Worm (Caenorhabditis elegans) whole organism, L4/young adult: ENCODE data around the gene egl-17.

ENCODE experiments used
- W03F9.2 ChIP-seq: fragments of 150-350 bp; optimal IDR thresholded peaks from 2 replicates; lab custom pipeline; 2014; ENCODE audit warnings: missing biosample characterization, missing genetic modification characterization
- him-1 ChIP-seq: sonication (generic microtip); optimal IDR thresholded peaks from 2 replicates; lab custom pipeline; 2016; ENCODE audit warnings: missing genotype, missing genetic modification reagents, missing genetic modification characterization, missing compliant biosample characterization

DNA sequence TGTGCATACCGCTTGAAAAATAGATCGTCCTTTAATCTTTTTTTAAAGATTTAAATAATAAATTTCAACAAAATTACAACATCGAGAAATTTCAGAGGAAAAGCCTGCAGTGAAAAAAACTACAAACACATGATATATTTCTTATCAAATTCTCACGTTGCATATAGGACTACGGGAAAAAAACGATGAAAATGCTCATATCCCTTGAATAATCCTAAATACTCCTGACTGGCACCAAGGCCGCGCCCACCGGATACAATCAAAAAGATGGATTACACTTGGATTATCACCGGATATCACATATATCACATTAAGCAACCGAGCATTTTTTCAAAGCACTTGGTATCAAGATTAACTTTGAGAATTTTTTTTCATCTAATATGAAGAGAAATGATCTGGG, 24.5 kb downstream of the egl-17 start:
- no peak for TF ChIP-seq W03F9.2 (tag; lab: Kevin White, UChicago)
- TF ChIP-seq him-1, result no peak
